Worm (Caenorhabditis elegans) whole organism, L4 larva: Measurements from ENCODE around the gene nhr-143.

ENCODE experiments used
- dpl-1 ChIP-seq: fragments of 150-350 bp; optimal IDR thresholded peaks from 2 replicates; lab custom pipeline; 2014; ENCODE audit warnings: missing biosample characterization, missing genetic modification reagents, missing genetic modification characterization
- nhr-76 ChIP-seq: fragments of 150-350 bp; optimal IDR thresholded peaks from 2 replicates; lab custom pipeline; 2014; ENCODE audit warnings: missing biosample characterization, missing genetic modification characterization
- nhr-77 ChIP-seq: fragments of 150-350 bp; optimal IDR thresholded peaks from 2 replicates; lab custom pipeline; 2014; ENCODE audit warnings: missing biosample characterization, missing genetic modification characterization
- unc-62 ChIP-seq, 3 experiments: fragments of 150-350 bp in 1 of 3; sonication (generic microtip); optimal IDR thresholded peaks in 2 of 3; peaks in 1 of 3; 1 replicate in 1 of 3; 2 replicates in 2 of 3; lab custom pipeline; 2014 to 2017; ENCODE audit warnings: missing biosample characterization in 3 of 3, missing genetic modification characterization in 3 of 3, missing genetic modification reagents in 3 of 3, missing genotype in 1 of 3

- no peak for TF ChIP-seq nhr-77 (tag; lab: Kevin White, UChicago)
- TF ChIP-seq dpl-1 (GFP tag; lab: Kevin White, UChicago): no peak
- TF ChIP-seq unc-62 (GFP tag; optimal IDR thresholded peaks at IDR 0.05 in 1 of 2; lab: Kevin White, UChicago): no peak
- no peak for TF ChIP-seq unc-62 (tag; optimal IDR thresholded peaks at IDR 0.05; lab: Kevin White, UChicago)
- no peak for TF ChIP-seq nhr-76 (tag; lab: Kevin White, UChicago)
Observed at ce11 chrV:8990194-8990649, 15.5 kb upstream of the nhr-143 start, which contains the start of gene F59E11.7.
